Fruit fly (Drosophila melanogaster): ENCODE measurements around the gene Pdxk.

DNA sequence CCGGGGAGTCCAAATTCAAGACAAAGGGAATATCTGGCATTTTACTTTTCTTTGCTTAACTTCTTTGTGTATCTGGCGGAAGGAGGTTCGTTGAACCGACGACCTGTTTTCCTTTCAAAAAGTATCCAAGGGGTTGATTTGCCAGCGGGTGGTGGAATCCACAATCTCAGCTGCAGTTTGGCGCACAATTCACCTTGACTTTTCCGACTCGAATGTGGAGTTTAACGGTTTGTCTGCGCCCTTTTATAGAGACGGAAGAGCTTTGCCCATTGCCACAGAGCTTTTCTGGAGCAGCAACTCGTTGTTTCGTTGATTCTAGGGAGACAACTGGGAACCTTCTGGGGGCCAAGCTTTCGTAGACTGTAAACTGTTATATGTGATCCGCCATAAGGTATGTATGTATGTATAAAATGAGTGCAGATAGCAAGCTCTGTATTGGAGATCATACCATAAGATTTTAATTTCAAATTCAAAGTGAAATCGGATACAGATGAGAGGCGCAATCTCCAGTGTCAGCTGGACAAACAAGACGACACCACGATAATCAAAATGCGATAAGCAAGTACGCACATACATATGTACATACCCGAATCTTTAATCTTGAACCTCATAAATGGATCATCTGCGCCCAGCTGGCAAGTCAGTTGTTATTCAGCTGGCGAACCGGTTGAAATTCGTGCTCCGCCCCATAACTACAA lies 12.3 kb downstream of the Pdxk start, which contains the start of the genes Hsp67Bc, CG4456 and Hsp22:
- TF ChIP-seq CG8478 (optimal IDR thresholded peaks at IDR 0.05) (no peak), CTCF (optimal IDR thresholded peaks at IDR 0.05) (no peak)
